Fruit fly (Drosophila melanogaster): ENCODE measurements around the gene CG12531.

The CG12531 gene

dm6 chrX:19717988-19718973 is at the start of gene CG12531:
CG12531 (plus strand) TSS chrX:19718923.
- no peak for TF ChIP-seq EcR (GFP tag; optimal IDR thresholded peaks at IDR 0.05)
- no peak for TF ChIP-seq pan (optimal IDR thresholded peaks at IDR 0.05)
- TF ChIP-seq CG8478 (optimal IDR thresholded peaks at IDR 0.05): no peak
- TF ChIP-seq usp (GFP tag; optimal IDR thresholded peaks at IDR 0.05): no peak
- TF ChIP-seq Dll (optimal IDR thresholded peaks at IDR 0.05): no peak
- TF ChIP-seq psq (optimal IDR thresholded peaks at IDR 0.05): no peak

dm6 chrX:19675662-19676061 is 43.1 kb upstream of the CG12531 start, which contains the start of gene et:
et (minus strand) TSS chrX:19675891.
- TF ChIP-seq usp (GFP tag; optimal IDR thresholded peaks at IDR 0.05) (no peak), Dll (optimal IDR thresholded peaks at IDR 0.05) (no peak), CG8478 (optimal IDR thresholded peaks at IDR 0.05) (no peak), pan (optimal IDR thresholded peaks at IDR 0.05) (no peak), EcR (GFP tag; optimal IDR thresholded peaks at IDR 0.05) (no peak), psq (optimal IDR thresholded peaks at IDR 0.05) (no peak)

- no peak for TF ChIP-seq CG8478 (optimal IDR thresholded peaks at IDR 0.05)
- no peak for TF ChIP-seq pan (optimal IDR thresholded peaks at IDR 0.05)
- no peak for TF ChIP-seq usp (GFP tag; optimal IDR thresholded peaks at IDR 0.05)
- no peak for TF ChIP-seq Dll (optimal IDR thresholded peaks at IDR 0.05)
- no peak for TF ChIP-seq EcR (GFP tag; optimal IDR thresholded peaks at IDR 0.05)
- TF ChIP-seq psq (optimal IDR thresholded peaks at IDR 0.05): no peak
Observed at dm6 chrX:19679207-19679606, 39.5 kb upstream of the CG12531 start.

dm6 chrX:19683040-19683875 is 35.5 kb upstream of the CG12531 start, which contains the start of the genes dome and Ubqn:
dome (minus strand) TSS chrX:19683518.
Ubqn (plus strand) TSS chrX:19683808.
- peak; percentile 97 for TF ChIP-seq Dll (optimal IDR thresholded peaks at IDR 0.05)
- TF ChIP-seq EcR (GFP tag; optimal IDR thresholded peaks at IDR 0.05): no peak
- TF ChIP-seq psq (optimal IDR thresholded peaks at IDR 0.05): no peak
- no peak for TF ChIP-seq CG8478 (optimal IDR thresholded peaks at IDR 0.05)

dm6 chrX:19684048-19684447 is 34.7 kb upstream of the CG12531 start:
- no peak for TF ChIP-seq usp (GFP tag; optimal IDR thresholded peaks at IDR 0.05)

dm6 chrX:19688848-19689247 is 29.9 kb upstream of the CG12531 start, which contains the start of gene CG14227:
CG14227 (minus strand) TSS chrX:19688948.
- no peak for TF ChIP-seq CG8478 (optimal IDR thresholded peaks at IDR 0.05)
- TF ChIP-seq Dll (optimal IDR thresholded peaks at IDR 0.05): no peak
- TF ChIP-seq psq (optimal IDR thresholded peaks at IDR 0.05): no peak
- no peak for TF ChIP-seq EcR (GFP tag; optimal IDR thresholded peaks at IDR 0.05)

dm6 chrX:19690050-19690449 is 28.7 kb upstream of the CG12531 start:
- no peak for TF ChIP-seq psq (optimal IDR thresholded peaks at IDR 0.05)
- no peak for TF ChIP-seq Dll (optimal IDR thresholded peaks at IDR 0.05)
- TF ChIP-seq CG8478 (optimal IDR thresholded peaks at IDR 0.05): no peak
- no peak for TF ChIP-seq pan (optimal IDR thresholded peaks at IDR 0.05)
- TF ChIP-seq usp (GFP tag; optimal IDR thresholded peaks at IDR 0.05): no peak
- TF ChIP-seq EcR (GFP tag; optimal IDR thresholded peaks at IDR 0.05): no peak

dm6 chrX:19692951-19693698 is 25.6 kb upstream of the CG12531 start, which contains the start of gene Mer:
Mer (minus strand) TSS chrX:19693500.
- TF ChIP-seq Dll (optimal IDR thresholded peaks at IDR 0.05): no peak
- no peak for TF ChIP-seq usp (GFP tag; optimal IDR thresholded peaks at IDR 0.05)
- no peak for TF ChIP-seq EcR (GFP tag; optimal IDR thresholded peaks at IDR 0.05)
- no peak for TF ChIP-seq psq (optimal IDR thresholded peaks at IDR 0.05)
- no peak for TF ChIP-seq pan (optimal IDR thresholded peaks at IDR 0.05)
- TF ChIP-seq CG8478 (optimal IDR thresholded peaks at IDR 0.05): no peak

dm6 chrX:19694792-19695558 is 23.7 kb upstream of the CG12531 start, which contains the start of gene CG14229:
CG14229 (minus strand) TSS chrX:19695250.
- no peak for TF ChIP-seq pan (optimal IDR thresholded peaks at IDR 0.05)
- no peak for TF ChIP-seq Dll (optimal IDR thresholded peaks at IDR 0.05)
- TF ChIP-seq psq (optimal IDR thresholded peaks at IDR 0.05): no peak
- no peak for TF ChIP-seq usp (GFP tag; optimal IDR thresholded peaks at IDR 0.05)
- TF ChIP-seq CG8478 (optimal IDR thresholded peaks at IDR 0.05): no peak

- TF ChIP-seq psq (optimal IDR thresholded peaks at IDR 0.05) (no peak), CG8478 (optimal IDR thresholded peaks at IDR 0.05) (no peak), pan (optimal IDR thresholded peaks at IDR 0.05) (no peak), Dll (optimal IDR thresholded peaks at IDR 0.05) (no peak), usp (GFP tag; optimal IDR thresholded peaks at IDR 0.05) (no peak), EcR (GFP tag; optimal IDR thresholded peaks at IDR 0.05) (no peak)
Observed at dm6 chrX:19696845-19697244, 21.9 kb upstream of the CG12531 start, which contains the start of gene Cdc42. Cdc42 (plus strand) TSS chrX:19697091.
